Worm (Caenorhabditis elegans) whole organism, L4/young adult: ENCODE data around the gene ZK856.11.

Experiments
- W03F9.2 ChIP-seq: fragments of 150-350 bp; optimal IDR thresholded peaks from 2 replicates; lab custom pipeline; 2014; ENCODE audit warnings: missing biosample characterization, missing genetic modification characterization
- dao-5 ChIP-seq: sonication (generic microtip); optimal IDR thresholded peaks from 2 replicates; lab custom pipeline; 2016; ENCODE audit warnings: missing genotype, missing genetic modification characterization, moderate library complexity, missing compliant biosample characterization
- him-1 ChIP-seq: sonication (generic microtip); optimal IDR thresholded peaks from 2 replicates; lab custom pipeline; 2016; ENCODE audit warnings: missing genotype, missing genetic modification reagents, missing genetic modification characterization, missing compliant biosample characterization

- TF ChIP-seq him-1 (tag; lab: Kevin White, UChicago) (no peak), W03F9.2 (tag; lab: Kevin White, UChicago) (no peak), dao-5 (tag; lab: Kevin White, UChicago) (no peak)
Observed at ce11 chrV:10225610-10226009, 20.9 kb upstream of the ZK856.11 start, which contains the start of gene daf-36.
